Fruit fly (Drosophila melanogaster) whole organism, embryonic: ENCODE measurements around the gene GIIIspla2.

ENCODE experiments used
- Antp ChIP-seq: fragments of 200-800 bp; sonication (Bioruptor generic); optimal IDR thresholded peaks from 3 replicates; lab custom pipeline; 2016; ENCODE audit warnings: missing biosample characterization, missing genetic modification characterization
- CG10543 ChIP-seq: fragments of 200-800 bp; sonication (Bioruptor generic); optimal IDR thresholded peaks from 3 replicates; lab custom pipeline; 2017; ENCODE audit warnings: missing biosample characterization, mild to moderate bottlenecking, missing genetic modification characterization, moderate library complexity
- CG10959 ChIP-seq: fragments of 200-800 bp; sonication (Bioruptor generic); IDR thresholded peaks from 2 replicates; pipeline ENCODE4 v1.3.6; 2022; ENCODE audit warnings: missing biosample characterization, missing genetic modification characterization
- CG12104 ChIP-seq: fragments of 200-800 bp; sonication (Bioruptor generic); optimal IDR thresholded peaks from 3 replicates; lab custom pipeline; 2016; ENCODE audit warnings: missing biosample characterization, missing genetic modification characterization
- CG15073 ChIP-seq: fragments of 200-800 bp; sonication (Bioruptor generic); optimal IDR thresholded peaks from 2 replicates; lab custom pipeline; 2016; ENCODE audit warnings: missing biosample characterization, missing genetic modification characterization
- CG1529 ChIP-seq: fragments of 200-800 bp; sonication (Bioruptor generic); optimal IDR thresholded peaks from 3 replicates; lab custom pipeline; 2018; ENCODE audit warnings: missing biosample characterization, missing genetic modification characterization
- CG17328 ChIP-seq: fragments of 200-800 bp; sonication (Bioruptor generic); IDR thresholded peaks from 2 replicates; pipeline ENCODE4 v1.3.6; 2022; ENCODE audit warnings: missing biosample characterization, missing genetic modification characterization
- CG18764 ChIP-seq: fragments of 200-800 bp; sonication (Bioruptor generic); optimal IDR thresholded peaks from 3 replicates; lab custom pipeline; 2016; ENCODE audit warnings: missing biosample characterization, missing genetic modification characterization
- CG2202 ChIP-seq: fragments of 200-800 bp; sonication (Bioruptor generic); optimal IDR thresholded peaks from 2 replicates; lab custom pipeline; 2018; ENCODE audit warnings: missing biosample characterization, mild to moderate bottlenecking, missing genetic modification characterization
- CG2678 ChIP-seq: fragments of 200-800 bp; sonication (Bioruptor generic); optimal IDR thresholded peaks from 3 replicates; lab custom pipeline; 2019; ENCODE audit warnings: missing biosample characterization, mild to moderate bottlenecking, missing genetic modification characterization, moderate library complexity
- CG30431 ChIP-seq: fragments of 200-800 bp; sonication (Bioruptor generic); optimal IDR thresholded peaks from 2 replicates; lab custom pipeline; 2017; ENCODE audit warnings: missing biosample characterization, missing genetic modification characterization
- CG31365 ChIP-seq: fragments of 200-800 bp; sonication (Bioruptor generic); optimal IDR thresholded peaks from 2 replicates; lab custom pipeline; 2018; ENCODE audit warnings: missing biosample characterization, mild to moderate bottlenecking, missing genetic modification characterization
- CG34224 ChIP-seq: fragments of 200-800 bp; sonication (Bioruptor generic); IDR thresholded peaks from 3 replicates; pipeline ENCODE4 v1.3.6; 2022; ENCODE audit warnings: missing biosample characterization, missing genetic modification characterization; ENCODE audit not compliant: partially characterized antibody
- CG4730 ChIP-seq: fragments of 200-800 bp; sonication (Bioruptor generic); IDR thresholded peaks from 2 replicates; pipeline ENCODE4 v1.3.6; 2022; ENCODE audit warnings: missing biosample characterization, missing genetic modification characterization
- CG8359 ChIP-seq: fragments of 200-800 bp; sonication (Bioruptor generic); optimal IDR thresholded peaks from 2 replicates; lab custom pipeline; 2017; ENCODE audit warnings: missing biosample characterization, mild to moderate bottlenecking, missing genetic modification characterization, borderline replicate concordance
- CG8944 ChIP-seq: fragments of 200-800 bp; sonication (Bioruptor generic); optimal IDR thresholded peaks from 3 replicates; lab custom pipeline; 2016; ENCODE audit warnings: missing biosample characterization, missing genetic modification characterization
- CG9609 ChIP-seq: fragments of 200-800 bp; sonication (Bioruptor generic); optimal IDR thresholded peaks from 3 replicates; lab custom pipeline; 2016; ENCODE audit warnings: missing biosample characterization, missing genetic modification characterization
- CHES-1-like ChIP-seq: fragments of 200-800 bp; sonication (Bioruptor generic); optimal IDR thresholded peaks from 2 replicates; lab custom pipeline; 2016; ENCODE audit warnings: missing biosample characterization, missing genetic modification characterization
- CkIIα-i1 ChIP-seq: fragments of 200-800 bp; sonication (Bioruptor generic); IDR thresholded peaks from 2 replicates; pipeline ENCODE4 v1.3.6; 2022; ENCODE audit warnings: missing biosample characterization, missing genetic modification characterization
- D19A ChIP-seq: fragments of 200-800 bp; optimal IDR thresholded peaks from 3 replicates; lab custom pipeline; 2019; ENCODE audit warnings: missing biosample characterization, mild to moderate bottlenecking, missing genetic modification characterization, moderate library complexity
- Doc3 ChIP-seq: fragments of 200-800 bp; sonication (Bioruptor generic); IDR thresholded peaks from 3 replicates; pipeline ENCODE4 v1.3.6; 2022; ENCODE audit warnings: missing biosample characterization, missing genetic modification characterization; ENCODE audit not compliant: partially characterized antibody
- HLH4C ChIP-seq: fragments of 200-800 bp; sonication (Bioruptor generic); IDR thresholded peaks from 3 replicates; pipeline ENCODE4 v1.3.6; 2022; ENCODE audit warnings: missing biosample characterization, missing genetic modification characterization; ENCODE audit not compliant: partially characterized antibody
- NK7.1 ChIP-seq: fragments of 200-800 bp; sonication (Bioruptor generic); optimal IDR thresholded peaks from 3 replicates; lab custom pipeline; 2016; ENCODE audit warnings: missing biosample characterization, missing genetic modification characterization
- Neu2 ChIP-seq: fragments of 200-800 bp; sonication (Bioruptor generic); optimal IDR thresholded peaks from 3 replicates; lab custom pipeline; 2016; ENCODE audit warnings: missing biosample characterization, missing genetic modification characterization, borderline replicate concordance
- Nf-YA ChIP-seq: fragments of 200-800 bp; sonication (Bioruptor generic); IDR thresholded peaks from 2 replicates; pipeline ENCODE4 v1.3.6; 2022; ENCODE audit warnings: missing biosample characterization, missing genetic modification characterization
- Rfx ChIP-seq: fragments of 200-800 bp; sonication (Bioruptor generic); IDR thresholded peaks from 2 replicates; pipeline ENCODE4 v1.3.6; 2022; ENCODE audit warnings: missing biosample characterization, missing genetic modification characterization
- Sry-β ChIP-seq: fragments of 200-800 bp; sonication (Bioruptor generic); optimal IDR thresholded peaks from 2 replicates; lab custom pipeline; 2018; ENCODE audit warnings: missing biosample characterization, mild to moderate bottlenecking, missing genetic modification characterization, moderate library complexity
- YL-1 ChIP-seq: fragments of 200-800 bp; sonication (Bioruptor generic); optimal IDR thresholded peaks from 3 replicates; lab custom pipeline; 2017; ENCODE audit warnings: missing biosample characterization, mild to moderate bottlenecking, missing genetic modification characterization
- abd-A ChIP-seq: fragments of 200-800 bp; sonication (Bioruptor generic); optimal IDR thresholded peaks from 3 replicates; lab custom pipeline; 2019; ENCODE audit warnings: missing biosample characterization, mild to moderate bottlenecking, missing genetic modification characterization, moderate library complexity
- ap ChIP-seq: fragments of 200-800 bp; sonication (Bioruptor generic); IDR thresholded peaks from 2 replicates; pipeline ENCODE4 v1.3.6; 2022; ENCODE audit warnings: missing biosample characterization, missing genetic modification characterization
- bbx ChIP-seq: fragments of 200-800 bp; sonication (Bioruptor generic); IDR thresholded peaks from 2 replicates; pipeline ENCODE4 v1.3.6; 2022; ENCODE audit warnings: missing biosample characterization, missing genetic modification characterization; ENCODE audit not compliant: partially characterized antibody
- btn ChIP-seq: fragments of 200-800 bp; sonication (Bioruptor generic); optimal IDR thresholded peaks from 2 replicates; lab custom pipeline; 2016; ENCODE audit warnings: missing biosample characterization, missing genetic modification characterization
- cad ChIP-seq: fragments of >200 bp; optimal IDR thresholded peaks from 2 replicates; lab custom pipeline; 2017; ENCODE audit warnings: missing biosample characterization, missing genetic modification characterization
- crol ChIP-seq: fragments of 200-800 bp; sonication (Bioruptor generic); IDR thresholded peaks from 2 replicates; pipeline ENCODE4 v1.3.6; 2022; ENCODE audit warnings: missing biosample characterization, missing genetic modification characterization
- dati ChIP-seq: fragments of 200-800 bp; sonication (Bioruptor generic); IDR thresholded peaks from 2 replicates; pipeline ENCODE4 v1.3.6; 2022; ENCODE audit warnings: missing biosample characterization, missing genetic modification characterization
- fd102C ChIP-seq: fragments of 200-800 bp; sonication (Bioruptor generic); optimal IDR thresholded peaks from 2 replicates; lab custom pipeline; 2018; ENCODE audit warnings: missing biosample characterization, mild to moderate bottlenecking, missing genetic modification characterization, moderate library complexity
- grau ChIP-seq: fragments of 200-800 bp; optimal IDR thresholded peaks from 3 replicates; lab custom pipeline; 2019; ENCODE audit warnings: missing biosample characterization, mild to moderate bottlenecking, missing genetic modification characterization, moderate library complexity
- hbn ChIP-seq: fragments of 200-800 bp; sonication (Bioruptor generic); IDR thresholded peaks from 2 replicates; pipeline ENCODE4 v1.3.6; 2022; ENCODE audit warnings: missing biosample characterization, missing genetic modification characterization; ENCODE audit not compliant: partially characterized antibody
- hkb ChIP-seq, 2 experiments: fragments of 200-800 bp in 1 of 2; fragments of >200 bp in 1 of 2; sonication (Bioruptor generic) in 1 of 2; IDR thresholded peaks in 1 of 2; optimal IDR thresholded peaks in 1 of 2; 2 replicates each; pipeline versions ENCODE4 v1.3.6 to Lab custom; 2017 to 2022; ENCODE audit warnings: missing biosample characterization in 1 of 2, missing genetic modification characterization in 1 of 2
- kni ChIP-seq: fragments of 200-800 bp; sonication (Bioruptor generic); optimal IDR thresholded peaks from 3 replicates; lab custom pipeline; 2017; ENCODE audit warnings: mild to moderate bottlenecking, missing biosample characterization, missing genetic modification reagents, missing genetic modification characterization
- org-1 ChIP-seq: fragments of 200-800 bp; sonication (Bioruptor generic); optimal IDR thresholded peaks from 2 replicates; lab custom pipeline; 2017; ENCODE audit warnings: missing biosample characterization, missing genetic modification characterization
- row ChIP-seq: fragments of 200-800 bp; sonication (Bioruptor generic); IDR thresholded peaks from 3 replicates; pipeline ENCODE4 v1.3.6; 2022; ENCODE audit warnings: missing biosample characterization, missing genetic modification characterization
- salm ChIP-seq: fragments of 200-800 bp; sonication (Bioruptor generic); optimal IDR thresholded peaks from 2 replicates; lab custom pipeline; 2018; ENCODE audit warnings: missing biosample characterization, mild to moderate bottlenecking, missing genetic modification characterization
- sisA ChIP-seq: fragments of 200-800 bp; sonication (Bioruptor generic); IDR thresholded peaks from 2 replicates; pipeline ENCODE4 v1.3.6; 2022; ENCODE audit warnings: missing biosample characterization, missing genetic modification characterization
- slp2 ChIP-seq: fragments of 200-800 bp; sonication (Bioruptor generic); optimal IDR thresholded peaks from 2 replicates; lab custom pipeline; 2016; ENCODE audit warnings: missing biosample characterization, missing genetic modification characterization
- so ChIP-seq: fragments of 200-800 bp; sonication (Bioruptor generic); IDR thresholded peaks from 3 replicates; pipeline ENCODE4 v1.3.6; 2022; ENCODE audit warnings: missing biosample characterization, missing genetic modification characterization
- sr ChIP-seq: fragments of 200-800 bp; sonication (Bioruptor generic); IDR thresholded peaks from 3 replicates; pipeline ENCODE4 v1.3.6; 2022; ENCODE audit warnings: missing biosample characterization, missing genetic modification characterization
- tll ChIP-seq, 2 experiments: fragments of 200-800 bp in 1 of 2; fragments of >200 bp in 1 of 2; sonication (Bioruptor generic) in 1 of 2; optimal IDR thresholded peaks; 2 replicates each; lab custom pipeline; 2017 to 2019; ENCODE audit warnings: missing biosample characterization in 2 of 2, missing genetic modification characterization in 2 of 2, mild to moderate bottlenecking in 1 of 2, moderate library complexity in 1 of 2

Gene GIIIspla2

dm6 chrX:8114476-8115342 lies 42.7 kb upstream of the GIIIspla2 start (continued):
- TF ChIP-seq HLH4C, result no peak
- TF ChIP-seq Neu2 (GFP tag; lab: Kevin White, UChicago), result no peak
- TF ChIP-seq row, result peak; percentile 76
- TF ChIP-seq CG17328 (GFP tag; lab: Robert Waterston, UW), result 0 out of 2 replicates have a peak, but pooled peaks have one; percentile 24
- no peak for TF ChIP-seq CG30431 (GFP tag; lab: Kevin White, UChicago)
- TF ChIP-seq btn (GFP tag; lab: Kevin White, UChicago), result peak; percentile 9
- TF ChIP-seq so, result peak; percentile 75
- no peak for TF ChIP-seq Nf-YA (GFP tag; lab: Robert Waterston, UW)
- no peak for TF ChIP-seq CG34224 (GFP tag; lab: Robert Waterston, UW)
- TF ChIP-seq hkb (optimal IDR thresholded peaks at IDR 0.05; lab: Kevin White, UChicago), result no peak
- peak; percentile 62; the same call in 1 of the 2 replicates for TF ChIP-seq hkb (GFP tag; IDR thresholded peaks at IDR 0.05; lab: Robert Waterston, UW)
- peak; percentile 57 for TF ChIP-seq CG10543 (GFP tag; lab: Kevin White, UChicago)
- TF ChIP-seq abd-A (tag; lab: Kevin White, UChicago), result no peak
- TF ChIP-seq CG8944 (GFP tag; lab: Kevin White, UChicago), result peak; percentile 14
- no peak for TF ChIP-seq CG4730 (GFP tag; lab: Robert Waterston, UW)
- no peak for TF ChIP-seq dati
- no peak for TF ChIP-seq Doc3 (GFP tag; lab: Robert Waterston, UW)
- peak; percentile 30 for TF ChIP-seq NK7.1 (GFP tag; lab: Kevin White, UChicago)
- no peak for TF ChIP-seq CG8359
- TF ChIP-seq CG2678, result peak; percentile 80
- no peak for TF ChIP-seq YL-1 (GFP tag; lab: Kevin White, UChicago)
- no peak for TF ChIP-seq CG2202 (tag; lab: Kevin White, UChicago)
- no peak for TF ChIP-seq sr
- peak; percentile 47 for TF ChIP-seq D19A (tag; lab: Kevin White, UChicago)
- no peak for TF ChIP-seq bbx (GFP tag; lab: Robert Waterston, UW)
- no peak for TF ChIP-seq Sry-β (GFP tag; lab: Kevin White, UChicago)
- TF ChIP-seq slp2 (GFP tag; lab: Kevin White, UChicago), result no peak
- peak; percentile 39; the same call in 1 of the 2 replicates for TF ChIP-seq sisA (GFP tag; lab: Robert Waterston, UW)
- peak; percentile 68 for TF ChIP-seq crol (GFP tag; lab: Robert Waterston, UW)
- no peak for TF ChIP-seq tll (GFP tag; optimal IDR thresholded peaks at IDR 0.05; lab: Kevin White, UChicago)
- TF ChIP-seq CkIIα-i1 (GFP tag; lab: Robert Waterston, UW), result no peak
- TF ChIP-seq CG15073 (GFP tag; lab: Kevin White, UChicago), result no peak
- no peak for TF ChIP-seq hbn (GFP tag; lab: Robert Waterston, UW)
- peak; percentile 11 for TF ChIP-seq kni (GFP tag; lab: Kevin White, UChicago)
- no peak for TF ChIP-seq CG1529 (GFP tag; lab: Kevin White, UChicago)
- TF ChIP-seq CG12104 (GFP tag; lab: Kevin White, UChicago), result peak; percentile 42
- no peak for TF ChIP-seq CG18764 (GFP tag; lab: Kevin White, UChicago)
- peak; percentile 58 for TF ChIP-seq org-1 (GFP tag; lab: Kevin White, UChicago)
- peak; percentile 43 for TF ChIP-seq CG9609 (GFP tag; lab: Kevin White, UChicago)
- TF ChIP-seq Rfx (GFP tag; lab: Robert Waterston, UW), result peak; percentile 74
- no peak for TF ChIP-seq CG10959
- TF ChIP-seq ap, result peak; percentile 68; the same call in 1 of the 2 replicates
- peak; percentile 79 for TF ChIP-seq grau
- TF ChIP-seq CG31365 (tag; lab: Kevin White, UChicago), result peak; percentile 20
- no peak for TF ChIP-seq fd102C (GFP tag; lab: Kevin White, UChicago)
- no peak for TF ChIP-seq cad (GFP tag; lab: Kevin White, UChicago)
- TF ChIP-seq salm (tag; lab: Kevin White, UChicago), result peak; percentile 12
- TF ChIP-seq CHES-1-like (GFP tag; lab: Kevin White, UChicago), result peak; percentile 31
- no peak for TF ChIP-seq Antp (GFP tag; lab: Kevin White, UChicago)
